Worm (Caenorhabditis elegans): ENCODE measurements around the gene cone-1.

- TF ChIP-seq pqm-1 (tag; optimal IDR thresholded peaks at IDR 0.05) (no peak), nhr-11 (tag; optimal IDR thresholded peaks at IDR 0.05) (no peak), pag-3 (tag; optimal IDR thresholded peaks at IDR 0.05; ENCODE audit: borderline replicate concordance) (no peak), ceh-6 (GFP tag; optimal IDR thresholded peaks at IDR 0.05) (no peak), sox-4 (tag; optimal IDR thresholded peaks at IDR 0.05) (no peak), ceh-18 (tag; optimal IDR thresholded peaks at IDR 0.05) (no peak), pax-1 (tag; optimal IDR thresholded peaks at IDR 0.05) (no peak)
Measured at ce11 chrIII:2487046-2487760, 43.2 kb upstream of the cone-1 start, which contains the start of gene Y54F10AL.1.

Data from whole organism, late embryonic.